Worm (Caenorhabditis elegans) whole organism, L3 larva: ENCODE results near the gene pigk-1.

Experiments
- R02D3.7 ChIP-seq: fragments of 150-350 bp; optimal IDR thresholded peaks from 2 replicates; lab custom pipeline; 2014; ENCODE audit warnings: missing biosample characterization, missing genetic modification characterization
- ZK546.5 ChIP-seq: sonication (generic microtip); optimal IDR thresholded peaks from 2 replicates; lab custom pipeline; 2017; ENCODE audit warnings: missing biosample characterization, missing genetic modification characterization
- aly-2 ChIP-seq: fragments of 150-350 bp; optimal IDR thresholded peaks from 2 replicates; lab custom pipeline; 2014; ENCODE audit warnings: missing biosample characterization, missing genetic modification characterization
- ama-1 ChIP-seq: fragments of 150-350 bp; optimal IDR thresholded peaks from 2 replicates; lab custom pipeline; 2018
- ceh-16 ChIP-seq: sonication (generic microtip); optimal IDR thresholded peaks from 2 replicates; lab custom pipeline; 2017; ENCODE audit warnings: missing biosample characterization, missing genetic modification characterization
- ceh-28 ChIP-seq: fragments of 150-350 bp; optimal IDR thresholded peaks from 2 replicates; lab custom pipeline; 2014; ENCODE audit warnings: missing biosample characterization, missing genetic modification reagents, missing genetic modification characterization
- daf-12 ChIP-seq: fragments of 150-350 bp; optimal IDR thresholded peaks from 2 replicates; lab custom pipeline; 2014; ENCODE audit warnings: missing biosample characterization, missing genetic modification reagents, missing genetic modification characterization
- egl-27 ChIP-seq: sonication (generic microtip); optimal IDR thresholded peaks from 4 replicates; lab custom pipeline; 2017; ENCODE audit warnings: missing biosample characterization, missing genetic modification reagents, missing genetic modification characterization
- egl-5 ChIP-seq: fragments of 150-350 bp; optimal IDR thresholded peaks from 2 replicates; lab custom pipeline; 2017; ENCODE audit warnings: missing biosample characterization, missing genetic modification reagents, missing genetic modification characterization, inconsistent platforms
- elt-1 ChIP-seq: fragments of 150-350 bp; optimal IDR thresholded peaks from 2 replicates; lab custom pipeline; 2014; ENCODE audit warnings: missing biosample characterization, missing genetic modification characterization
- elt-2 ChIP-seq: sonication (generic microtip); optimal IDR thresholded peaks from 2 replicates; lab custom pipeline; 2016; ENCODE audit warnings: missing genetic modification reagents, mild to moderate bottlenecking, missing genetic modification characterization, missing compliant biosample characterization
- elt-3 ChIP-seq, 3 experiments: fragments of 150-350 bp in 1 of 3; sonication (generic microtip) in 2 of 3; optimal IDR thresholded peaks; 2 replicates in 2 of 3; 4 replicates in 1 of 3; lab custom pipeline; 2014 to 2017; ENCODE audit warnings: missing biosample characterization in 3 of 3, missing genetic modification characterization in 3 of 3
- eor-1 ChIP-seq, 2 experiments: fragments of 150-350 bp; optimal IDR thresholded peaks; 2 replicates each; lab custom pipeline; 2014 to 2018; ENCODE audit warnings: missing biosample characterization in 2 of 2, missing genetic modification characterization in 2 of 2
- fkh-2 ChIP-seq: fragments of 150-350 bp; optimal IDR thresholded peaks from 2 replicates; lab custom pipeline; 2014; ENCODE audit warnings: missing biosample characterization, missing genetic modification reagents, missing genetic modification characterization
- fos-1 ChIP-seq: fragments of 150-350 bp; optimal IDR thresholded peaks from 2 replicates; lab custom pipeline; 2014; ENCODE audit warnings: missing biosample characterization, missing genetic modification characterization
- jun-1 ChIP-seq: fragments of 150-350 bp; optimal IDR thresholded peaks from 2 replicates; lab custom pipeline; 2014; ENCODE audit warnings: missing biosample characterization, missing genetic modification reagents, missing genetic modification characterization
- lin-39 ChIP-seq: fragments of 150-350 bp; optimal IDR thresholded peaks from 2 replicates; lab custom pipeline; 2018; ENCODE audit warnings: missing biosample characterization, missing genetic modification reagents, missing genetic modification characterization
- lsy-12 ChIP-seq: sonication (generic microtip); optimal IDR thresholded peaks from 2 replicates; lab custom pipeline; 2016; ENCODE audit warnings: mild to moderate bottlenecking, missing genetic modification characterization, missing compliant biosample characterization
- mdl-1 ChIP-seq: fragments of 150-350 bp; optimal IDR thresholded peaks from 2 replicates; lab custom pipeline; 2014; ENCODE audit warnings: missing biosample characterization, missing genetic modification characterization
- mml-1 ChIP-seq: fragments of 150-350 bp; sonication (generic microtip); optimal IDR thresholded peaks from 3 replicates; lab custom pipeline; 2014; ENCODE audit warnings: missing biosample characterization, missing genetic modification characterization
- nfya-1 ChIP-seq: sonication (generic microtip); optimal IDR thresholded peaks from 2 replicates; lab custom pipeline; 2017; ENCODE audit warnings: missing genetic modification characterization, mild to moderate bottlenecking, missing compliant biosample characterization, antibody characterized with exemption, moderate library complexity; ENCODE audit not compliant: insufficient read depth
- nhr-11 ChIP-seq: fragments of 150-350 bp; optimal IDR thresholded peaks from 2 replicates; lab custom pipeline; 2014; ENCODE audit warnings: missing biosample characterization, missing genetic modification characterization
- nhr-12 ChIP-seq: fragments of 150-350 bp; optimal IDR thresholded peaks from 2 replicates; lab custom pipeline; 2014; ENCODE audit warnings: missing biosample characterization, missing genetic modification characterization
- nhr-23 ChIP-seq: fragments of 150-350 bp; optimal IDR thresholded peaks from 2 replicates; lab custom pipeline; 2014; ENCODE audit warnings: missing biosample characterization, missing genetic modification reagents, missing genetic modification characterization
- nhr-28 ChIP-seq: fragments of 150-350 bp; optimal IDR thresholded peaks from 2 replicates; lab custom pipeline; 2014; ENCODE audit warnings: missing biosample characterization, missing genetic modification characterization
- nhr-43 ChIP-seq: sonication (generic microtip); optimal IDR thresholded peaks from 2 replicates; lab custom pipeline; 2016; ENCODE audit warnings: mild to moderate bottlenecking, missing genetic modification characterization, missing compliant biosample characterization; ENCODE audit not compliant: poor library complexity, severe bottlenecking
- nhr-67 ChIP-seq: fragments of 150-350 bp; optimal IDR thresholded peaks from 2 replicates; lab custom pipeline; 2014; ENCODE audit warnings: missing biosample characterization, missing genetic modification characterization
- pha-4 ChIP-seq: fragments of 150-350 bp; optimal IDR thresholded peaks from 2 replicates; lab custom pipeline; 2014; ENCODE audit warnings: missing biosample characterization, missing genetic modification reagents, missing genetic modification characterization
- pqm-1 ChIP-seq: fragments of 150-350 bp; optimal IDR thresholded peaks from 2 replicates; lab custom pipeline; 2017; ENCODE audit warnings: missing biosample characterization, missing genetic modification characterization, inconsistent platforms
- skn-1 ChIP-seq: fragments of 150-350 bp; optimal IDR thresholded peaks from 2 replicates; lab custom pipeline; 2014; ENCODE audit warnings: missing biosample characterization, missing genetic modification characterization
- tbx-2 ChIP-seq: sonication (generic microtip); optimal IDR thresholded peaks from 2 replicates; lab custom pipeline; 2016; ENCODE audit warnings: mild to moderate bottlenecking, missing genetic modification characterization, missing compliant biosample characterization
- unc-39 ChIP-seq: sonication (generic microtip); optimal IDR thresholded peaks from 4 replicates; lab custom pipeline; 2017; ENCODE audit warnings: missing biosample characterization, missing genetic modification characterization
- unc-62 ChIP-seq: fragments of 150-350 bp; sonication (generic microtip); optimal IDR thresholded peaks from 4 replicates; lab custom pipeline; 2014; ENCODE audit warnings: missing biosample characterization, missing genetic modification reagents, missing genetic modification characterization
- zag-1 ChIP-seq: fragments of 150-350 bp; optimal IDR thresholded peaks from 2 replicates; lab custom pipeline; 2014; ENCODE audit warnings: missing biosample characterization, missing genetic modification characterization
- ztf-11 ChIP-seq: fragments of 150-350 bp; optimal IDR thresholded peaks from 2 replicates; lab custom pipeline; 2014; ENCODE audit warnings: missing biosample characterization, missing genetic modification characterization
- ztf-4 ChIP-seq: fragments of 150-350 bp; optimal IDR thresholded peaks from 2 replicates; lab custom pipeline; 2014; ENCODE audit warnings: missing biosample characterization, missing genetic modification characterization

Gene pigk-1

DNA sequence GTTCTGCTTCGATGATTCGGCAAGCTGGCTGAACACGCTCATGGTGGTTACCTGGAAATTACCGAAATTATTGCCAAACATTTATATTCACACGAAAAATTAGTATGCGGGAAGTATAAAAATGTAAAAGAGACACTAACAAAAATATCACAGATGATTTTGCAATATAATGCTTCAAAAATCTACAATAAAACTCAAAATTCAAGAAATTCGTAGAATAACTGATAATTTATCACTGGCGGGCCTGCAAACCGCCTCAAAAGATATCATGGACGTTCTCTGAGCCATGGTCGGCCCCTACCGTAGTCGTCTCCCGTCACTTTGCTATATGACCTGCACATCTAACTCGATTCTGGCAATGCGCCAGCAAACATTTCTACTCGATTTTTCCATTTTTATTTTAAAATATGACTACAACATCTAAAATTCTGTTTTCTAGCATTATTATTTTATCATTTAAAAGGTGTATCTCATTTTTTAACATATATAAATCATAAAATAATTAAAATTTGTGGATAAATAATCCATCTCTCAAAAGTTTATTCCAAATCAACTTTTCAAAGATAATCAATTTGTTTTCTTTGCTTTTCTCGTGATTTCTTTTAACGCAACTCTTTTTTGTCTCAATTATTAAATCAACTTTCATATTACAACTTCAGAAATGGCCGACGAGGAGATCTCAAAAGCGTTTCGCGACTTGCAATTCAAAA lies 39.8 kb upstream of the pigk-1 start, which contains the start of the genes F01G4.6 and pfd-1 (continued):
- TF ChIP-seq nhr-43 (tag; lab: Kevin White, UChicago): peak; percentile 82
- TF ChIP-seq eor-1 (tag; optimal IDR thresholded peaks at IDR 0.05; lab: Kevin White, UChicago): no peak
- peak in 1 of 3 experiments; percentile 66 for TF ChIP-seq elt-3 (tag; optimal IDR thresholded peaks at IDR 0.05; lab: Kevin White, UChicago)
- TF ChIP-seq nhr-67: no peak
- TF ChIP-seq lin-39: peak; percentile 87
- TF ChIP-seq zag-1 (tag; lab: Kevin White, UChicago): peak; percentile 85
- no peak for TF ChIP-seq unc-39
- TF ChIP-seq ztf-4: peak; percentile 63
- TF ChIP-seq ama-1 (lab: Kevin White, UChicago): peak; percentile 67
- no peak for TF ChIP-seq aly-2 (tag; lab: Kevin White, UChicago)
- TF ChIP-seq nhr-28 (tag; lab: Kevin White, UChicago): no peak
- TF ChIP-seq elt-1 (tag; lab: Kevin White, UChicago): peak; percentile 32
- TF ChIP-seq nhr-11: peak; percentile 75

DNA sequence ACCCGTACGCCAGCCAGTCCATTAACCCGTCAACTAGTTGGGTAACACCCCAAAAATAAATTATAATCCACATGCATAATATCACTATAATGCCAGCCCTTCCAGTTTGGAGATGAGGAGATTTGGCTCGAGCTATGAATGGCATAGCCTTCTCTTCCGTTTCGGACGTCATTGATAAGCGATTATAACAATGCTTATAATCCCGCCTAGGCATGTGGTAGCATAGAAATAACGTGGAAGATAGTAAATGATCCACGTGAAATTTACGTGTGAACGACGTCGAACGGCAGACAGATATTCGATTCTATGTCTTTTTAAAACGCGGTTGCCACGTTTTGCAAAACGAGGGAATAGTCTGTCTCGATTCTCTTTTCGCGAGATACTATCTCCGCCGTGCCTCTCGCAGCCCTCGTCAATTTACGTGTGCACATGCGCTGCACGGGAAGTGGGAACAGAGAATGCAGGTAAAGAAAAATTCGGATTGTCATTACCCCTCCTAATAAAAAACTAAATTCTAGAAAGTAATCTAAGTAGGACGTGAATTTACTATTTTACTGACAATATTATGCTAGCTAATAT lies 39.1 kb upstream of the pigk-1 start:
- TF ChIP-seq elt-3 (tag; optimal IDR thresholded peaks at IDR 0.05; lab: Kevin White, UChicago): no peak
- TF ChIP-seq ztf-11 (tag; lab: Kevin White, UChicago): no peak
- peak; percentile 20 for TF ChIP-seq nhr-43 (tag; lab: Kevin White, UChicago)
- no peak for TF ChIP-seq lin-39
- no peak for TF ChIP-seq mdl-1
- peak; percentile 25 for TF ChIP-seq elt-2
- no peak for TF ChIP-seq unc-62 (GFP tag; lab: Kevin White, UChicago)
- peak; percentile 45 for TF ChIP-seq pqm-1 (tag; lab: Kevin White, UChicago)
- TF ChIP-seq pha-4: peak; percentile 11
- TF ChIP-seq nfya-1 (tag; lab: Kevin White, UChicago): peak; percentile 27
- peak; percentile 58 for TF ChIP-seq ama-1 (lab: Kevin White, UChicago)
- TF ChIP-seq daf-12: no peak
- TF ChIP-seq skn-1 (tag; lab: Kevin White, UChicago): no peak
- TF ChIP-seq mml-1 (tag; lab: Kevin White, UChicago): peak; percentile 79

DNA sequence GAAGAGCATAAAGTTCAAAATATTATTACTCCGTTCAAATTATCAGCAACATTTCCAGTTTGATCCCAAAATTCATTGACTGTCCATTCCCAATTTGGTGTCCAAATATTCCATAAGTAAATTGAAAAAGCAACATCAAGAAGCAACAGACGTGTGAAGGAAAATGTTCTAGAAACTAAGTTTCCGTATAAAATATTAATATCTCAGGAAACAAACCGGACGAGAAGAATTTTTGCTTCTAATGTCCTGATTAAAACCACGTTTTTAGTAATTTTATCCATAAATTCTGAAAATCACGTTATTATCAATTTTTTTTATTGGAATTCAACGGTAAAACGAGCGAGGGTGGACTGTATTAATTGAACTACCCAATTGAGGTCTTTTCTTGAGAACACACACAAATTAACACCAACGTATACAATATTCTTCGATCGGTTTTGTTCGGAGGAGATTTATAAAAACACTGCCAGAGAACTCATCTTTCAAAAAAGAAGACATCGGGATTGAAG lies 37.2 kb upstream of the pigk-1 start, which contains the start of gene pigq-1:
Gene pigq-1, minus strand, starts transcription at position 286 of the 509 bp plus-strand sequence.
- TF ChIP-seq nhr-28 (tag; lab: Kevin White, UChicago) (no peak), zag-1 (tag; lab: Kevin White, UChicago) (peak; percentile 62), egl-5 (no peak), fkh-2 (tag; lab: Kevin White, UChicago) (no peak), lin-39 (no peak), jun-1 (tag; lab: Kevin White, UChicago) (no peak), unc-62 (GFP tag; lab: Kevin White, UChicago) (no peak), tbx-2 (tag; lab: Kevin White, UChicago) (peak; percentile 49), ZK546.5 (peak; percentile 46), egl-27 (tag; lab: Kevin White, UChicago) (no peak), eor-1 (tag; optimal IDR thresholded peaks at IDR 0.05; lab: Kevin White, UChicago) (no peak), nhr-23 (tag; lab: Kevin White, UChicago) (peak; percentile 16), elt-3 (tag; optimal IDR thresholded peaks at IDR 0.05; lab: Kevin White, UChicago) (no peak), elt-2 (peak; percentile 19), aly-2 (tag; lab: Kevin White, UChicago) (peak; percentile 20), ceh-28 (tag; lab: Kevin White, UChicago) (peak; percentile 16), R02D3.7 (tag; lab: Kevin White, UChicago) (peak; percentile 49), elt-1 (tag; lab: Kevin White, UChicago) (peak; percentile 17), ceh-16 (tag; lab: Kevin White, UChicago) (peak; percentile 10), nhr-43 (tag; lab: Kevin White, UChicago) (peak; percentile 67), pha-4 (peak; percentile 25), nhr-12 (peak; percentile 17), unc-39 (no peak), fos-1 (tag; lab: Kevin White, UChicago) (no peak), ama-1 (lab: Kevin White, UChicago) (peak; percentile 61), nhr-11 (no peak), lsy-12 (tag; lab: Kevin White, UChicago) (peak; percentile 65), mml-1 (tag; lab: Kevin White, UChicago) (no peak)
